Worm (Caenorhabditis elegans) whole organism, L4 larva: Measurements from ENCODE around the gene cwn-2.

Experiments
- D1046.2 ChIP-seq: fragments of 200-800 bp; sonication (Bioruptor generic); IDR thresholded peaks from 2 replicates; pipeline ENCODE4 v1.3.6; 2022; ENCODE audit warnings: missing genetic modification characterization, missing compliant biosample characterization
- F26F4.8 ChIP-seq: fragments of 200-800 bp; sonication (Bioruptor generic); conservative IDR thresholded peaks from 2 replicates; pipeline ENCODE4 v1.3.6; 2022; ENCODE audit warnings: missing genetic modification characterization, missing compliant biosample characterization
- Y48G9A.11 ChIP-seq: fragments of 200-800 bp; sonication (Bioruptor generic); IDR thresholded peaks from 2 replicates; pipeline ENCODE4 v1.3.6; 2022; ENCODE audit warnings: missing genetic modification reagents, missing genetic modification characterization, missing compliant biosample characterization
- ZK337.2 ChIP-seq: fragments of 200-800 bp; sonication (Bioruptor generic); IDR thresholded peaks from 2 replicates; pipeline ENCODE4 v1.3.6; 2022; ENCODE audit warnings: missing genetic modification reagents, missing genetic modification characterization, missing compliant biosample characterization
- aha-1 ChIP-seq: fragments of 150-350 bp; peaks from one replicate; lab custom pipeline; 2014; ENCODE audit warnings: missing biosample characterization, missing genetic modification characterization
- aly-2 ChIP-seq: sonication (generic microtip); optimal IDR thresholded peaks from 2 replicates; lab custom pipeline; 2018; ENCODE audit warnings: missing biosample characterization, missing genetic modification characterization
- arid-1 ChIP-seq: fragments of 200-800 bp; sonication (Bioruptor generic); conservative IDR thresholded peaks from 2 replicates; pipeline ENCODE4 v1.3.6; 2022; ENCODE audit warnings: missing genetic modification reagents, missing genetic modification characterization, missing compliant biosample characterization
- attf-4 ChIP-seq: sonication (generic microtip); optimal IDR thresholded peaks from 3 replicates; lab custom pipeline; 2017; ENCODE audit warnings: missing biosample characterization, missing genetic modification characterization
- ceh-62 ChIP-seq: sonication (generic microtip); optimal IDR thresholded peaks from 2 replicates; lab custom pipeline; 2017; ENCODE audit warnings: missing biosample characterization, missing genetic modification characterization
- daf-12 ChIP-seq: fragments of 150-350 bp; optimal IDR thresholded peaks from 2 replicates; lab custom pipeline; 2014; ENCODE audit warnings: missing biosample characterization, missing genetic modification reagents, missing genetic modification characterization
- dmd-8 ChIP-seq: fragments of 200-800 bp; sonication (Bioruptor generic); IDR thresholded peaks from 2 replicates; pipeline ENCODE4 v1.3.6; 2022; ENCODE audit warnings: missing genetic modification characterization, missing compliant biosample characterization
- dve-1 ChIP-seq: sonication (generic microtip); optimal IDR thresholded peaks from 2 replicates; lab custom pipeline; 2017; ENCODE audit warnings: antibody characterized with exemption, mild to moderate bottlenecking, missing genetic modification characterization, missing compliant biosample characterization; ENCODE audit not compliant: insufficient read depth
- egl-27 ChIP-seq: sonication (generic microtip); optimal IDR thresholded peaks from 3 replicates; lab custom pipeline; 2017; ENCODE audit warnings: missing biosample characterization, missing genetic modification reagents, missing genetic modification characterization
- lin-29 ChIP-seq: fragments of 200-800 bp; sonication (Bioruptor generic); IDR thresholded peaks from 2 replicates; pipeline ENCODE4 v1.3.6; 2022; ENCODE audit warnings: missing genetic modification reagents, missing genetic modification characterization, missing compliant biosample characterization
- lin-39 ChIP-seq: fragments of 150-350 bp; optimal IDR thresholded peaks from 2 replicates; lab custom pipeline; 2014; ENCODE audit warnings: missing biosample characterization, missing genetic modification reagents, missing genetic modification characterization
- mep-1 ChIP-seq: fragments of 150-350 bp; sonication (generic microtip); optimal IDR thresholded peaks from 3 replicates; lab custom pipeline; 2014; ENCODE audit warnings: missing biosample characterization, missing genetic modification characterization
- mes-2 ChIP-seq: sonication (generic microtip); optimal IDR thresholded peaks from 2 replicates; lab custom pipeline; 2016; ENCODE audit warnings: missing genotype, mild to moderate bottlenecking, missing genetic modification characterization, missing compliant biosample characterization; ENCODE audit not compliant: poor library complexity, severe bottlenecking
- nhr-11 ChIP-seq: fragments of 150-350 bp; optimal IDR thresholded peaks from 2 replicates; lab custom pipeline; 2014; ENCODE audit warnings: missing biosample characterization, missing genetic modification characterization
- nhr-237 ChIP-seq: sonication (generic microtip); optimal IDR thresholded peaks from 2 replicates; lab custom pipeline; 2017; ENCODE audit warnings: missing biosample characterization, missing genetic modification characterization
- nhr-28 ChIP-seq: fragments of 150-350 bp; optimal IDR thresholded peaks from 2 replicates; lab custom pipeline; 2014; ENCODE audit warnings: missing biosample characterization, missing genetic modification characterization
- nhr-48 ChIP-seq: sonication (generic microtip); optimal IDR thresholded peaks from 2 replicates; lab custom pipeline; 2016; ENCODE audit warnings: mild to moderate bottlenecking, missing genetic modification characterization, missing compliant biosample characterization
- nhr-6 ChIP-seq: fragments of 150-350 bp; optimal IDR thresholded peaks from 2 replicates; lab custom pipeline; 2014; ENCODE audit warnings: missing biosample characterization, missing genetic modification characterization
- pha-4 ChIP-seq, 2 experiments: fragments of 150-350 bp in 1 of 2; fragments of 200-800 bp in 1 of 2; sonication (Bioruptor generic) in 1 of 2; IDR thresholded peaks in 1 of 2; optimal IDR thresholded peaks in 1 of 2; 2 replicates each; pipeline versions ENCODE4 v1.3.6 to Lab custom; 2014 to 2022; ENCODE audit warnings: missing genetic modification characterization in 2 of 2, missing genetic modification reagents in 2 of 2, missing biosample characterization in 1 of 2, missing compliant biosample characterization in 1 of 2
- pqm-1 ChIP-seq: sonication (generic microtip); optimal IDR thresholded peaks from 2 replicates; lab custom pipeline; 2017; ENCODE audit warnings: missing biosample characterization, missing genetic modification characterization
- set-16 ChIP-seq: fragments of 200-800 bp; sonication (Bioruptor generic); IDR thresholded peaks from 2 replicates; pipeline ENCODE4 v1.3.6; 2022; ENCODE audit warnings: missing genetic modification reagents, missing genetic modification characterization, missing compliant biosample characterization
- unc-130 ChIP-seq: sonication (generic microtip); optimal IDR thresholded peaks from 2 replicates; lab custom pipeline; 2016; ENCODE audit warnings: missing genetic modification reagents, missing genetic modification characterization, missing compliant biosample characterization
- unc-39 ChIP-seq: sonication (generic microtip); optimal IDR thresholded peaks from 2 replicates; lab custom pipeline; 2017; ENCODE audit warnings: missing biosample characterization, missing genetic modification characterization
- unc-62 ChIP-seq, 3 experiments: fragments of 150-350 bp in 1 of 3; sonication (generic microtip); optimal IDR thresholded peaks in 2 of 3; peaks in 1 of 3; 1 replicate in 1 of 3; 2 replicates in 2 of 3; lab custom pipeline; 2014 to 2017; ENCODE audit warnings: missing biosample characterization in 3 of 3, missing genetic modification characterization in 3 of 3, missing genetic modification reagents in 3 of 3, missing genotype in 1 of 3
- zag-1 ChIP-seq: fragments of 150-350 bp; optimal IDR thresholded peaks from 2 replicates; lab custom pipeline; 2014; ENCODE audit warnings: missing biosample characterization, missing genetic modification characterization
- ztf-11 ChIP-seq: fragments of 150-350 bp; optimal IDR thresholded peaks from 2 replicates; lab custom pipeline; 2014; ENCODE audit warnings: missing biosample characterization, missing genetic modification characterization

cwn-2 gene

ce11 chrIV:10065159-10065558 lies 2.5 kb upstream of the cwn-2 start:
- peak in 1 of 2 experiments; percentile 80 for TF ChIP-seq unc-62 (GFP tag; optimal IDR thresholded peaks at IDR 0.05 in 1 of 2; lab: Kevin White, UChicago)
- no peak for TF ChIP-seq unc-62 (tag; optimal IDR thresholded peaks at IDR 0.05; lab: Kevin White, UChicago)
- TF ChIP-seq nhr-11: no peak

ce11 chrIV:10066456-10066855 lies 1.2 kb upstream of the cwn-2 start:
- peak; percentile 1 for TF ChIP-seq pqm-1
- peak; percentile 59 for TF ChIP-seq nhr-6 (tag; lab: Kevin White, UChicago)
- TF ChIP-seq lin-29: no peak

- peak in 1 of 2 experiments; percentile 96 for TF ChIP-seq unc-62 (GFP tag; optimal IDR thresholded peaks at IDR 0.05 in 1 of 2; lab: Kevin White, UChicago)
- TF ChIP-seq unc-62 (tag; optimal IDR thresholded peaks at IDR 0.05; lab: Kevin White, UChicago): no peak
- no peak for TF ChIP-seq lin-39
- TF ChIP-seq zag-1 (tag; lab: Kevin White, UChicago): no peak
- TF ChIP-seq aha-1 (tag; lab: Kevin White, UChicago): no peak
- TF ChIP-seq daf-12 (tag; lab: Kevin White, UChicago): no peak
- no peak for TF ChIP-seq aly-2 (tag; lab: Kevin White, UChicago)
- no peak for TF ChIP-seq unc-130
- TF ChIP-seq, all 104 proteins: peak for 1
These were observed 650 bp downstream of the cwn-2 start for ce11 chrIV:10068266-10068665.

- TF ChIP-seq set-16 (GFP tag; lab: Robert Waterston, UW): peak; percentile 76
These were observed 3.5 kb downstream of the cwn-2 start for ce11 chrIV:10071121-10071520.

ce11 chrIV:10072527-10072926 lies 4.9 kb downstream of the cwn-2 start, which contains the start of gene W01B6.3:
Gene W01B6.3, minus strand, starts transcription at chrIV:10072627.
- TF ChIP-seq unc-39 (tag; lab: Kevin White, UChicago) (no peak), unc-62 (GFP tag; optimal IDR thresholded peaks at IDR 0.05 in 1 of 2; lab: Kevin White, UChicago) (peak in 1 of 2 experiments; percentile 50), unc-62 (tag; optimal IDR thresholded peaks at IDR 0.05; lab: Kevin White, UChicago) (no peak)

DNA sequence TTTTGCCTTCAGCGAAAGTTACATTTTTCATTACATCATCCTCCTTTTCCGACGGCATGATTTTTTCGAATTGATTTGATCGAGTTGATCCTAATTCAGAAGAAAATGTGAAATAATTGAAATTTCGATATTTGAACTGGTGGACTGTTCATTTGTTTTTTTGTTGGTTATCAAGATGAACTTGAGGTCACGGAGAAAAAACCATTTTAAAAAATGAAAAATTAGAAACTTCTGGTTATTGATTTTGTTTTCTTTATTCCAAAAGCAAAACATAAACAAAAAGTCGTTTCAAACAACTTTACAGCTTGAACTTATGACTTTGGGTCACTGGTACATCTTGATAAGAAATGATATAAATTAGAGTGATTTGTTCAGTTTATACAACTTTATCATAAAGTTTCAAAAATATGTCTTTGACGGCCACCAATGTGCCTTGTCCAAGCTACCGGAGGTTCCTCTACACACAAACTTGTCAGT lies 7.5 kb downstream of the cwn-2 start, which contains the start of the genes ttbk-4 and W01B6.4:
Gene ttbk-4 (minus strand): TSS at position 101 of the 477 bp plus-strand sequence.
Gene W01B6.4 (plus strand): TSS at position 427 of the 477 bp plus-strand sequence.
- no peak for TF ChIP-seq nhr-11
- no peak for TF ChIP-seq Y48G9A.11 (GFP tag; lab: Robert Waterston, UW)
- peak in 1 of 2 experiments; percentile 2 for TF ChIP-seq unc-62 (GFP tag; optimal IDR thresholded peaks at IDR 0.05 in 1 of 2; lab: Kevin White, UChicago)
- no peak for TF ChIP-seq unc-62 (tag; optimal IDR thresholded peaks at IDR 0.05; lab: Kevin White, UChicago)

- TF ChIP-seq nhr-48 (tag; lab: Kevin White, UChicago) (no peak), F26F4.8 (GFP tag; lab: Robert Waterston, UW) (no peak), mes-2 (tag; lab: Kevin White, UChicago) (no peak), dmd-8 (no peak), unc-62 (GFP tag; optimal IDR thresholded peaks at IDR 0.05 in 1 of 2; lab: Kevin White, UChicago) (no peak), unc-62 (tag; optimal IDR thresholded peaks at IDR 0.05; lab: Kevin White, UChicago) (no peak), ZK337.2 (GFP tag; lab: Robert Waterston, UW) (no peak), D1046.2 (GFP tag; lab: Robert Waterston, UW) (no peak), nhr-28 (no peak), arid-1 (GFP tag; lab: Robert Waterston, UW) (no peak), pha-4 (GFP tag; IDR thresholded peaks at IDR 0.05; lab: Robert Waterston, UW) (no peak), pha-4 (tag; optimal IDR thresholded peaks at IDR 0.05; lab: Kevin White, UChicago) (no peak), mep-1 (tag; lab: Kevin White, UChicago) (no peak), attf-4 (tag; lab: Kevin White, UChicago) (no peak), ceh-62 (tag; lab: Kevin White, UChicago) (no peak), dve-1 (tag; lab: Kevin White, UChicago) (no peak), nhr-237 (tag; lab: Kevin White, UChicago) (no peak), egl-27 (tag; lab: Kevin White, UChicago) (no peak), ztf-11 (tag; lab: Kevin White, UChicago) (no peak), unc-130 (no peak)
These were observed 8.3 kb downstream of the cwn-2 start, which contains the start of gene W01B6.5 for ce11 chrIV:10075899-10076298. Gene W01B6.5, plus strand, starts transcription at chrIV:10076199.
